Worm (Caenorhabditis elegans): ENCODE measurements around the gene cblc-1.
A peak's percentile ranks its signal among the peaks of the same experiment; 100 is the strongest.

Gene cblc-1

ce11 chrII:4941050-4941449 is at the start of gene cblc-1:
TSS of gene cblc-1 (minus strand) at chrII:4941150.
- TF ChIP-seq zag-1 (tag; optimal IDR thresholded peaks at IDR 0.05) (no peak), ztf-4 (tag; optimal IDR thresholded peaks at IDR 0.05) (no peak), fkh-2 (tag; optimal IDR thresholded peaks at IDR 0.05) (no peak), jun-1 (tag; optimal IDR thresholded peaks at IDR 0.05) (no peak), sea-2 (GFP tag; optimal IDR thresholded peaks at IDR 0.05) (no peak), lsy-12 (tag; optimal IDR thresholded peaks at IDR 0.05) (no peak), fkh-10 (GFP tag; optimal IDR thresholded peaks at IDR 0.05) (no peak), eor-1 (tag; optimal IDR thresholded peaks at IDR 0.05) (no peak), pha-4 (tag; optimal IDR thresholded peaks at IDR 0.05) (no peak), unc-62 (GFP tag; optimal IDR thresholded peaks at IDR 0.05) (no peak), elt-2 (tag; optimal IDR thresholded peaks at IDR 0.05) (no peak), ztf-11 (tag; optimal IDR thresholded peaks at IDR 0.05) (no peak), ceh-82 (tag; optimal IDR thresholded peaks at IDR 0.05) (no peak)

- TF ChIP-seq fos-1 (tag; optimal IDR thresholded peaks at IDR 0.05) (no peak), elt-2 (tag; optimal IDR thresholded peaks at IDR 0.05) (no peak), lin-15B (tag; optimal IDR thresholded peaks at IDR 0.05) (no peak), ama-1 (optimal IDR thresholded peaks at IDR 0.05) (no peak), zag-1 (tag; optimal IDR thresholded peaks at IDR 0.05) (no peak), fkh-10 (GFP tag; optimal IDR thresholded peaks at IDR 0.05) (no peak), lsy-12 (tag; optimal IDR thresholded peaks at IDR 0.05) (no peak), ceh-82 (tag; optimal IDR thresholded peaks at IDR 0.05) (no peak)
Measured at ce11 chrII:4989802-4990201, 48.9 kb upstream of the cblc-1 start, which contains the start of gene T27F7.12. TSS of gene T27F7.12 (plus strand) at chrII:4990102.

- no peak for TF ChIP-seq mdl-1 (tag; optimal IDR thresholded peaks at IDR 0.05)
- TF ChIP-seq nfya-1 (tag; optimal IDR thresholded peaks at IDR 0.05; ENCODE audit: insufficient read depth), result no peak
- no peak for TF ChIP-seq ZK546.5 (tag; optimal IDR thresholded peaks at IDR 0.05)
- no peak for TF ChIP-seq nhr-12 (tag; optimal IDR thresholded peaks at IDR 0.05)
- TF ChIP-seq lin-39 (tag; optimal IDR thresholded peaks at IDR 0.05), result no peak
- TF ChIP-seq fkh-2 (tag; optimal IDR thresholded peaks at IDR 0.05), result no peak
- no peak for TF ChIP-seq ceh-28 (tag; optimal IDR thresholded peaks at IDR 0.05)
- TF ChIP-seq nhr-28 (tag; optimal IDR thresholded peaks at IDR 0.05), result no peak
- TF ChIP-seq daf-12 (tag; optimal IDR thresholded peaks at IDR 0.05), result no peak
- TF ChIP-seq eor-1 (tag; optimal IDR thresholded peaks at IDR 0.05), result no peak
- no peak for TF ChIP-seq pha-4 (tag; optimal IDR thresholded peaks at IDR 0.05)
- no peak for TF ChIP-seq fkh-10 (GFP tag; optimal IDR thresholded peaks at IDR 0.05)
- no peak for TF ChIP-seq nhr-11 (tag; optimal IDR thresholded peaks at IDR 0.05)
- no peak for TF ChIP-seq jun-1 (tag; optimal IDR thresholded peaks at IDR 0.05)
- no peak for TF ChIP-seq egl-5 (tag; optimal IDR thresholded peaks at IDR 0.05)
- TF ChIP-seq sea-2 (GFP tag; optimal IDR thresholded peaks at IDR 0.05), result no peak
- no peak for TF ChIP-seq unc-62 (GFP tag; optimal IDR thresholded peaks at IDR 0.05)
Measured at ce11 chrII:4987257-4987656, 46.3 kb upstream of the cblc-1 start.

- TF ChIP-seq elt-1 (tag; optimal IDR thresholded peaks at IDR 0.05) (no peak), jun-1 (tag; optimal IDR thresholded peaks at IDR 0.05) (no peak), snpc-4 (tag; optimal IDR thresholded peaks at IDR 0.05) (no peak), egl-5 (tag; optimal IDR thresholded peaks at IDR 0.05) (no peak), unc-39 (tag; optimal IDR thresholded peaks at IDR 0.05) (no peak), ama-1 (optimal IDR thresholded peaks at IDR 0.05) (no peak), sea-2 (GFP tag; optimal IDR thresholded peaks at IDR 0.05) (no peak), elt-3 (tag; optimal IDR thresholded peaks at IDR 0.05) (no peak), nhr-76 (tag; optimal IDR thresholded peaks at IDR 0.05) (no peak)
Measured at ce11 chrII:4986664-4987063, 45.7 kb upstream of the cblc-1 start.

ce11 chrII:4985961-4986503 is 45.1 kb upstream of the cblc-1 start:
- TF ChIP-seq nhr-43 (tag; optimal IDR thresholded peaks at IDR 0.05; ENCODE audit: poor library complexity, severe bottlenecking) (no peak), skn-1 (tag; optimal IDR thresholded peaks at IDR 0.05) (no peak), ceh-9 (tag; optimal IDR thresholded peaks at IDR 0.05) (no peak), elt-1 (tag; optimal IDR thresholded peaks at IDR 0.05) (peak; percentile 65), elt-3 (tag; optimal IDR thresholded peaks at IDR 0.05) (no peak), nhr-23 (tag; optimal IDR thresholded peaks at IDR 0.05) (peak; percentile 74)

All from whole organism, L3 larva.